Worm (Caenorhabditis elegans) whole organism, L1 larva: ENCODE data around the gene srbc-32.
A peak's percentile ranks its signal among the peaks of the same experiment; 100 is the strongest.
"Not testable (repeated sequence)": the region's sequence is repeated elsewhere in the genome, so short reads cannot be mapped to it uniquely, and the experiment has no call there.

Source experiments
- C34B4.2 ChIP-seq: sonication (generic microtip); optimal IDR thresholded peaks from 2 replicates; lab custom pipeline; 2017; ENCODE audit warnings: mild to moderate bottlenecking, missing genetic modification characterization, missing compliant biosample characterization
- Y116A8C.19 ChIP-seq: sonication (generic microtip); optimal IDR thresholded peaks from 2 replicates; lab custom pipeline; 2016; ENCODE audit warnings: missing compliant biosample characterization, missing genetic modification characterization, borderline replicate concordance
- aha-1 ChIP-seq: fragments of 150-350 bp; optimal IDR thresholded peaks from 2 replicates; lab custom pipeline; 2014; ENCODE audit warnings: missing biosample characterization, missing genetic modification characterization
- aly-2 ChIP-seq: fragments of 150-350 bp; optimal IDR thresholded peaks from 2 replicates; lab custom pipeline; 2014; ENCODE audit warnings: missing biosample characterization, missing genetic modification characterization
- ama-1 ChIP-seq: fragments of 150-350 bp; optimal IDR thresholded peaks from 2 replicates; lab custom pipeline; 2014
- blmp-1 ChIP-seq: fragments of 150-350 bp; optimal IDR thresholded peaks from 2 replicates; lab custom pipeline; 2014; ENCODE audit warnings: missing biosample characterization, missing genetic modification characterization
- ceh-63 ChIP-seq: fragments of 200-800 bp; sonication (Bioruptor generic); optimal IDR thresholded peaks from 2 replicates; lab custom pipeline; 2018; ENCODE audit warnings: mild to moderate bottlenecking, missing genetic modification characterization, missing compliant biosample characterization
- ceh-90 ChIP-seq: sonication (generic microtip); optimal IDR thresholded peaks from 2 replicates; lab custom pipeline; 2016; ENCODE audit warnings: missing genetic modification characterization, missing compliant biosample characterization
- ces-1 ChIP-seq: fragments of 150-350 bp; optimal IDR thresholded peaks from 2 replicates; lab custom pipeline; 2014; ENCODE audit warnings: missing biosample characterization, missing genetic modification reagents, missing genetic modification characterization
- dpl-1 ChIP-seq, 3 experiments: fragments of 150-350 bp in 2 of 3; sonication (generic microtip) in 1 of 3; optimal IDR thresholded peaks; 2 replicates each; lab custom pipeline; 2014 to 2017; ENCODE audit warnings: missing biosample characterization in 3 of 3, missing genetic modification characterization in 3 of 3, missing genetic modification reagents in 3 of 3
- efl-1 ChIP-seq, 4 experiments: fragments of 150-350 bp; optimal IDR thresholded peaks in 3 of 4; peaks in 1 of 4; 1 replicate in 1 of 4; 2 replicates in 3 of 4; lab custom pipeline; 2014; ENCODE audit warnings: missing biosample characterization in 2 of 4, missing genetic modification characterization in 2 of 4, missing genetic modification reagents in 2 of 4
- egl-13 ChIP-seq: sonication (generic microtip); optimal IDR thresholded peaks from 2 replicates; lab custom pipeline; 2016; ENCODE audit warnings: missing genotype, missing genetic modification reagents, missing genetic modification characterization, missing compliant biosample characterization
- elt-2 ChIP-seq: sonication (generic microtip); optimal IDR thresholded peaks from 2 replicates; lab custom pipeline; 2016; ENCODE audit warnings: missing genetic modification characterization, mild to moderate bottlenecking, inconsistent platforms, missing compliant biosample characterization, missing genetic modification reagents
- elt-3 ChIP-seq, 6 experiments: fragments of 150-350 bp in 1 of 6; sonication (generic microtip); optimal IDR thresholded peaks; 2 replicates each; lab custom pipeline; 2017 to 2018; ENCODE audit warnings: missing biosample characterization in 6 of 6, missing genetic modification characterization in 6 of 6, inconsistent platforms in 1 of 6
- fkh-8 ChIP-seq: sonication (generic microtip); optimal IDR thresholded peaks from 2 replicates; lab custom pipeline; 2016; ENCODE audit warnings: mild to moderate bottlenecking, missing genetic modification characterization, missing compliant biosample characterization
- fos-1 ChIP-seq: fragments of 150-350 bp; optimal IDR thresholded peaks from 2 replicates; lab custom pipeline; 2014; ENCODE audit warnings: missing biosample characterization, missing genetic modification characterization
- hlh-4 ChIP-seq: sonication (generic microtip); optimal IDR thresholded peaks from 2 replicates; lab custom pipeline; 2016; ENCODE audit warnings: mild to moderate bottlenecking, missing genetic modification characterization, missing compliant biosample characterization
- hpl-2 ChIP-seq: fragments of 150-350 bp; optimal IDR thresholded peaks from 2 replicates; lab custom pipeline; 2014; ENCODE audit warnings: missing biosample characterization, missing genetic modification reagents, missing genetic modification characterization
- irx-1 ChIP-seq: sonication (generic microtip); optimal IDR thresholded peaks from 2 replicates; lab custom pipeline; 2016; ENCODE audit warnings: missing genetic modification characterization, missing compliant biosample characterization
- lin-14 ChIP-seq: fragments of 200-800 bp; sonication (Bioruptor generic); optimal IDR thresholded peaks from 2 replicates; lab custom pipeline; 2018; ENCODE audit warnings: mild to moderate bottlenecking, missing genetic modification characterization, moderate library complexity, missing compliant biosample characterization
- lin-35 ChIP-seq, 2 experiments: fragments of 150-350 bp; optimal IDR thresholded peaks; 2 replicates each; lab custom pipeline; 2014; ENCODE audit warnings: missing biosample characterization in 2 of 2, missing genetic modification characterization in 2 of 2, missing genetic modification reagents in 2 of 2
- lsy-2 ChIP-seq, 2 experiments: fragments of 150-350 bp; optimal IDR thresholded peaks; 2 replicates each; lab custom pipeline; 2014; ENCODE audit warnings: missing biosample characterization in 2 of 2, missing genetic modification characterization in 2 of 2
- mef-2 ChIP-seq: fragments of 150-350 bp; optimal IDR thresholded peaks from 2 replicates; lab custom pipeline; 2014; ENCODE audit warnings: missing biosample characterization, missing genetic modification characterization
- mep-1 ChIP-seq: fragments of 150-350 bp; optimal IDR thresholded peaks from 2 replicates; lab custom pipeline; 2014; ENCODE audit warnings: missing biosample characterization, missing genetic modification characterization
- nhr-11 ChIP-seq: fragments of 150-350 bp; optimal IDR thresholded peaks from 2 replicates; lab custom pipeline; 2014; ENCODE audit warnings: missing biosample characterization, missing genetic modification characterization
- nhr-12 ChIP-seq: sonication (generic microtip); optimal IDR thresholded peaks from 2 replicates; lab custom pipeline; 2017; ENCODE audit warnings: missing biosample characterization, missing genetic modification characterization
- nhr-19 ChIP-seq: fragments of 200-800 bp; sonication (Bioruptor generic); conservative IDR thresholded peaks from 2 replicates; pipeline ENCODE4 v1.3.6; 2022; ENCODE audit warnings: missing genetic modification characterization, missing compliant biosample characterization
- nhr-20 ChIP-seq: sonication (generic microtip); optimal IDR thresholded peaks from 2 replicates; lab custom pipeline; 2016; ENCODE audit warnings: mild to moderate bottlenecking, missing genetic modification characterization, missing compliant biosample characterization
- nhr-47 ChIP-seq: sonication (generic microtip); optimal IDR thresholded peaks from 2 replicates; lab custom pipeline; 2016; ENCODE audit warnings: mild to moderate bottlenecking, missing genetic modification characterization, moderate library complexity, missing compliant biosample characterization
- nhr-71 ChIP-seq: sonication (generic microtip); optimal IDR thresholded peaks from 2 replicates; lab custom pipeline; 2016; ENCODE audit warnings: mild to moderate bottlenecking, missing genetic modification characterization, moderate library complexity, missing compliant biosample characterization
- nhr-76 ChIP-seq: sonication (generic microtip); optimal IDR thresholded peaks from 2 replicates; lab custom pipeline; 2017; ENCODE audit warnings: missing biosample characterization, missing genetic modification characterization
- nhr-77 ChIP-seq: fragments of 150-350 bp; optimal IDR thresholded peaks from 2 replicates; lab custom pipeline; 2014; ENCODE audit warnings: missing biosample characterization, missing genetic modification characterization
- nhr-84 ChIP-seq: sonication (generic microtip); optimal IDR thresholded peaks from 2 replicates; lab custom pipeline; 2017; ENCODE audit warnings: missing biosample characterization, missing genetic modification characterization
- nhr-85 ChIP-seq: sonication (generic microtip); peaks from one replicate; lab custom pipeline; 2016; ENCODE audit warnings: missing genetic modification characterization, inconsistent platforms, missing compliant biosample characterization
- nhr-90 ChIP-seq: sonication (generic microtip); optimal IDR thresholded peaks from 2 replicates; lab custom pipeline; 2016; ENCODE audit warnings: mild to moderate bottlenecking, missing genetic modification characterization, missing compliant biosample characterization; ENCODE audit not compliant: poor library complexity
- pax-3 ChIP-seq: fragments of 200-800 bp; sonication (Bioruptor generic); optimal IDR thresholded peaks from 2 replicates; lab custom pipeline; 2018; ENCODE audit warnings: mild to moderate bottlenecking, missing genetic modification characterization, moderate library complexity, missing compliant biosample characterization
- pqm-1 ChIP-seq: sonication (generic microtip); optimal IDR thresholded peaks from 3 replicates; lab custom pipeline; 2017; ENCODE audit warnings: missing biosample characterization, missing genetic modification characterization
- rnt-1 ChIP-seq: sonication (generic microtip); optimal IDR thresholded peaks from 2 replicates; lab custom pipeline; 2016; ENCODE audit warnings: mild to moderate bottlenecking, missing genetic modification characterization, moderate library complexity, missing compliant biosample characterization
- skn-1 ChIP-seq: fragments of 150-350 bp; optimal IDR thresholded peaks from 2 replicates; lab custom pipeline; 2014; ENCODE audit warnings: missing biosample characterization, missing genetic modification characterization
- snu-23 ChIP-seq: sonication (generic microtip); optimal IDR thresholded peaks from 2 replicates; lab custom pipeline; 2016; ENCODE audit warnings: missing genetic modification characterization, missing compliant biosample characterization
- sox-4 ChIP-seq: sonication (generic microtip); optimal IDR thresholded peaks from 2 replicates; lab custom pipeline; 2016; ENCODE audit warnings: missing genetic modification characterization, missing compliant biosample characterization
- tbx-2 ChIP-seq: sonication (generic microtip); optimal IDR thresholded peaks from 2 replicates; lab custom pipeline; 2016; ENCODE audit warnings: missing genetic modification characterization, missing compliant biosample characterization
- tlp-1 ChIP-seq: fragments of 150-350 bp; optimal IDR thresholded peaks from 2 replicates; lab custom pipeline; 2014; ENCODE audit warnings: missing biosample characterization, missing genetic modification characterization
- unc-30 ChIP-seq: sonication (generic microtip); optimal IDR thresholded peaks from 2 replicates; lab custom pipeline; 2017; ENCODE audit warnings: missing biosample characterization, missing genetic modification characterization
- unc-62 ChIP-seq: fragments of 150-350 bp; optimal IDR thresholded peaks from 2 replicates; lab custom pipeline; 2014; ENCODE audit warnings: missing biosample characterization, missing genetic modification reagents, missing genetic modification characterization
- unc-86 ChIP-seq: sonication (generic microtip); optimal IDR thresholded peaks from 2 replicates; lab custom pipeline; 2016; ENCODE audit warnings: missing genetic modification characterization, missing compliant biosample characterization
- xbp-1 ChIP-seq: sonication (generic microtip); optimal IDR thresholded peaks from 2 replicates; lab custom pipeline; 2016; ENCODE audit warnings: missing genetic modification characterization, missing compliant biosample characterization
- zip-4 ChIP-seq: fragments of 200-800 bp; sonication (Bioruptor generic); optimal IDR thresholded peaks from 2 replicates; lab custom pipeline; 2018; ENCODE audit warnings: mild to moderate bottlenecking, missing genetic modification characterization, moderate library complexity, missing compliant biosample characterization

Gene srbc-32

DNA sequence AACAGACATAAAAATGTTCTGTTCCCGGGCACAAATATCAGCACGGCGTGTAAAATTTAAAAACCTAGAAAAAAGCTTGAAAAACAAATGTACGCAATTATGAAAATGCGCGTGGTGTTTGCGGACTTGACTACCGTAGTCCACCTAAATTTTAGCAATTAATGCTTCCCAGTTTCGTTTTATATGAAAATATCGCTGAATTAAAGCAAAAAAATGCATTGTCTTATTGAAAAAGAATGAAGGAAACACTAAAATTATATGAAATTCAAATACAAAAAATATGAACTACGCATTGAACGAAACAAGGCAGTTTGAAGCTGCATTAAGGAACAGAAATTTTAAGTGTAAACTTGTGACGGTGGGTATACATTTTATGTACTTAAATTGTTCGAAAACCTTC lies 19.5 kb upstream of the srbc-32 start, which contains the start of gene ugt-64:
Gene ugt-64, minus strand, starts transcription at position 101 of the 400 bp plus-strand sequence.
- not testable (repeated sequence) for TF ChIP-seq egl-13 (tag; lab: Kevin White, UChicago); unc-62 (GFP tag; lab: Kevin White, UChicago); pqm-1 (tag; lab: Kevin White, UChicago)
- TF ChIP-seq, all 84 proteins: peak for 0; not testable (repeated sequence) for 84

DNA sequence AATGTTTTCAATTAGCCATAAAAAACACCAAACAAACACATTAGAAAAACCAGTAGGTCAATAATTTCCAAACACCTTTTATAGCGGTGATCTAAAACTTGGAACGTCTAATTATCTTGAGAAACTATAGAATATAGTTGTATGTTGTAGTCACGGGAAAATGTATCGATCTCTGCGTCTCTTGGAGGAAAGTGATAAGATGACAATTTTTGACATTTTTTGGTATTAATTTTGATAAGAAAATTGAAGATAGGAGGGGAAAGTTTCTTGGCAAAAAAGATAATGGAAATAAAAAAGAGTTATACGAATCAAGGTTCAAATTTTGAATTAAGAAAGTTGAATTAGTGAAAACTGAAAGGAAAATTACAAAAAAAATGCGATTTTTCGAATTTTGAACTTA lies 19.0 kb upstream of the srbc-32 start:
- TF ChIP-seq elt-3 (tag; optimal IDR thresholded peaks at IDR 0.05; lab: Kevin White, UChicago) (peak in 4 of 6 experiments; percentile 7 to 79 (median 54)), nhr-77 (tag; lab: Kevin White, UChicago) (no peak), lsy-2 (tag; optimal IDR thresholded peaks at IDR 0.05; lab: Kevin White, UChicago) (no peak), skn-1 (tag; lab: Kevin White, UChicago) (peak; percentile 40), hlh-4 (no peak), blmp-1 (tag; lab: Kevin White, UChicago) (peak; percentile 86), nhr-90 (peak; percentile 28), mep-1 (tag; lab: Kevin White, UChicago) (peak; percentile 0), tlp-1 (peak; percentile 48), nhr-85 (tag; lab: Kevin White, UChicago) (peak; percentile 74), dpl-1 (GFP tag; optimal IDR thresholded peaks at IDR 0.05; lab: Kevin White, UChicago) (peak in 1 of 3 experiments; percentile 17), lin-35 (GFP tag; optimal IDR thresholded peaks at IDR 0.05; lab: Kevin White, UChicago) (peak in 1 of 2 experiments; percentile 28), pqm-1 (tag; lab: Kevin White, UChicago) (peak; percentile 47), elt-2 (tag; lab: Kevin White, UChicago) (peak; percentile 91), nhr-71 (tag; lab: Kevin White, UChicago) (no peak), ceh-63 (GFP tag; lab: Kevin White, UChicago) (no peak), nhr-20 (peak; percentile 84)

DNA sequence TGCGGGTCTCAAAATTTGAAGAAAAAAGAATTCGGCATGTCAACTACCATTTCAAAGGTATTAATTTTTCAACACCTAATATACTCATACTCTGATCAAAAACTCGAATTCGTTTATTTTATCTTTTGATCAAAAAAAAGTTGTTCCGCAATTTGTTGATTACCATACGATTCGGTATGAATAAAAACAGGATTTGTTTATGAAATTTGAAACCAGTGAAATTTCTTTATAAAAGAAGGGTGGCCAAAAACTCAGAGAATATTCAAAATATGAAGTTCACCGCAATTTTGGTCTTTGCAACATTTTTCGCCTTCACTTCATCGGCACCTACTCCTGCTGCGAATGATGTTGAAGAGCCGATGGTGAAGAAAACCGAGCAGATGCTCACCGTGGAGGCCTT lies 15.3 kb upstream of the srbc-32 start, which contains the start of the genes C07G3.8 and C07G3.10:
Gene C07G3.8, minus strand, starts transcription at position 101 of the 400 bp plus-strand sequence.
Gene C07G3.10, plus strand, starts transcription at position 270 of the 400 bp plus-strand sequence.
- TF ChIP-seq xbp-1 (tag; lab: Kevin White, UChicago) = no peak
- TF ChIP-seq rnt-1 (tag; lab: Kevin White, UChicago) = no peak
- no peak for TF ChIP-seq Y116A8C.19
- no peak for TF ChIP-seq dpl-1 (GFP tag; optimal IDR thresholded peaks at IDR 0.05; lab: Kevin White, UChicago)
- no peak for TF ChIP-seq tbx-2 (tag; lab: Kevin White, UChicago)
- no peak for TF ChIP-seq ces-1 (GFP tag; lab: Kevin White, UChicago)
- no peak for TF ChIP-seq ama-1 (lab: Kevin White, UChicago)
- no peak for TF ChIP-seq hpl-2 (GFP tag; lab: Kevin White, UChicago)
- no peak for TF ChIP-seq nhr-19 (GFP tag; lab: Robert Waterston, UW)
- no peak for TF ChIP-seq fkh-8
- no peak for TF ChIP-seq lin-35 (GFP tag; optimal IDR thresholded peaks at IDR 0.05; lab: Kevin White, UChicago)
- TF ChIP-seq zip-4 (GFP tag; lab: Kevin White, UChicago) = no peak
- TF ChIP-seq unc-30 (tag; lab: Kevin White, UChicago) = no peak
- no peak for TF ChIP-seq nhr-47 (tag; lab: Kevin White, UChicago)
- TF ChIP-seq lin-14 (GFP tag; lab: Kevin White, UChicago) = no peak
- TF ChIP-seq skn-1 (tag; lab: Kevin White, UChicago) = no peak
- no peak for TF ChIP-seq ceh-90
- no peak for TF ChIP-seq nhr-11 (tag; lab: Kevin White, UChicago)
- TF ChIP-seq, all 84 proteins: peak for 0

DNA sequence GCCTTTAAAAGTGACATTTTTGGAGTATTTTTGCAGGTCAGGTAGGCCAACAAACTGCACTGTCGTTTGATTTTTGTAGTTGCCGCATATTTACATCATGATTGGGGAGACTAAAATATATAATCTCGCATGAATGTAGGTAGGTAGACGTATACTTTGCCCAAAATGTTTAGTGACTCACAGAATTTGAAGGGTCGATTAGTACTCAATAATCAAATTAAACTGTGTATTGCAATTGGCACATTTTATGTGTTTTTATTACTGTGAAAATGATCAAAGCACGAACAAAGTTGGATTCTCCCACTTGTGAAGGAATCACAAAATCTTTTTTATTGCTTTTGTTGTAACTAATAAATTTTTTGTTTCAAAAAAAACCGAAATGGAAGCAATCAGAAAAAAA lies 10.1 kb upstream of the srbc-32 start, which contains the start of gene C07G3.15:
Gene C07G3.15, minus strand, starts transcription at position 101 of the 400 bp plus-strand sequence.
- TF ChIP-seq mef-2 (tag; lab: Kevin White, UChicago) (no peak), unc-86 (tag; lab: Kevin White, UChicago) (no peak), nhr-84 (tag; lab: Kevin White, UChicago) (no peak), nhr-77 (tag; lab: Kevin White, UChicago) (no peak), aly-2 (tag; lab: Kevin White, UChicago) (no peak), skn-1 (tag; lab: Kevin White, UChicago) (no peak), nhr-76 (tag; lab: Kevin White, UChicago) (no peak), C34B4.2 (no peak), irx-1 (tag; lab: Kevin White, UChicago) (no peak), elt-3 (tag; optimal IDR thresholded peaks at IDR 0.05; lab: Kevin White, UChicago) (no peak), ceh-63 (GFP tag; lab: Kevin White, UChicago) (no peak), sox-4 (tag; lab: Kevin White, UChicago) (no peak), pax-3 (tag; lab: Kevin White, UChicago) (no peak), ceh-90 (no peak), efl-1 (optimal IDR thresholded peaks at IDR 0.05; lab: Kevin White, UChicago) (no peak), efl-1 (GFP tag; optimal IDR thresholded peaks at IDR 0.05 in 1 of 2; lab: Kevin White, UChicago) (no peak), aha-1 (tag; lab: Kevin White, UChicago) (no peak), nhr-12 (no peak), snu-23 (GFP tag; lab: Kevin White, UChicago) (no peak), fos-1 (tag; lab: Kevin White, UChicago) (no peak)
